Worm (Caenorhabditis elegans): ENCODE measurements around the gene idpp-16.

Gene idpp-16

ce11 chrV:11610481-11610880 lies 4.2 kb upstream of the idpp-16 start, which contains the start of gene sas-5 (continued):
- TF ChIP-seq ZK185.1 (tag; optimal IDR thresholded peaks at IDR 0.05; ENCODE audit: poor library complexity, severe bottlenecking) (peak; percentile 73), lsl-1 (GFP tag; optimal IDR thresholded peaks at IDR 0.05) (peak; percentile 67), ceh-58 (GFP tag; IDR thresholded peaks at IDR 0.05) (no peak), F22D6.2 (tag; optimal IDR thresholded peaks at IDR 0.05) (no peak), ztf-26 (tag; optimal IDR thresholded peaks at IDR 0.05) (no peak), Y79H2A.3 (GFP tag; conservative IDR thresholded peaks at IDR 0.05) (no peak), somi-1 (GFP tag; optimal IDR thresholded peaks at IDR 0.05) (no peak), tlf-1 (GFP tag; optimal IDR thresholded peaks at IDR 0.05) (peak; percentile 70), attf-3 (GFP tag; conservative IDR thresholded peaks at IDR 0.05) (0 out of 2 replicates have a peak, but pooled peaks have one; percentile 15), tbx-9 (tag; optimal IDR thresholded peaks at IDR 0.05; ENCODE audit: borderline replicate concordance) (no peak), ztf-3 (GFP tag; optimal IDR thresholded peaks at IDR 0.05) (no peak), nfyb-1 (GFP tag; IDR thresholded peaks at IDR 0.05) (0 out of 2 replicates have a peak, but pooled peaks have one; percentile 31), nfya-1 (tag; optimal IDR thresholded peaks at IDR 0.05; ENCODE audit: borderline replicate concordance, insufficient read depth) (no peak), B0261.1 (tag; optimal IDR thresholded peaks at IDR 0.05) (no peak), B0336.3 (GFP tag; IDR thresholded peaks at IDR 0.05) (peak; percentile 82), ceh-91 (GFP tag; IDR thresholded peaks at IDR 0.05) (peak; percentile 67), F39B2.1 (GFP tag; IDR thresholded peaks at IDR 0.05) (no peak), D2030.7 (GFP tag; IDR thresholded peaks at IDR 0.05) (peak; percentile 75), cebp-2 (GFP tag; IDR thresholded peaks at IDR 0.05) (no peak), T26A5.8 (tag; optimal IDR thresholded peaks at IDR 0.05) (no peak), pbrm-1 (GFP tag; IDR thresholded peaks at IDR 0.05) (peak; percentile 82), egl-18 (GFP tag; IDR thresholded peaks at IDR 0.05) (no peak), repo-1 (tag; optimal IDR thresholded peaks at IDR 0.05) (no peak), egl-44 (GFP tag; IDR thresholded peaks at IDR 0.05) (no peak), ztf-6 (GFP tag; IDR thresholded peaks at IDR 0.05) (no peak), rcor-1 (GFP tag; IDR thresholded peaks at IDR 0.05) (peak; percentile 77), hmg-20 (GFP tag; IDR thresholded peaks at IDR 0.05) (no peak), pha-4 (tag; optimal IDR thresholded peaks at IDR 0.05) (no peak), F52B5.7 (tag; optimal IDR thresholded peaks at IDR 0.05) (no peak), C06A6.2 (GFP tag; conservative IDR thresholded peaks at IDR 0.05) (0 out of 2 replicates have a peak, but pooled peaks have one; percentile 51), Y67H2A.10 (GFP tag; conservative IDR thresholded peaks at IDR 0.05) (no peak), F57A8.1 (GFP tag; optimal IDR thresholded peaks at IDR 0.05) (no peak), snpc-1.1 (tag; optimal IDR thresholded peaks at IDR 0.05; ENCODE audit: insufficient read depth) (peak; percentile 65), attf-6 (GFP tag; IDR thresholded peaks at IDR 0.05) (0 out of 2 replicates have a peak, but pooled peaks have one; percentile 10), lin-54 (GFP tag; optimal IDR thresholded peaks at IDR 0.05) (peak; percentile 87), snpc-3.4 (tag; optimal IDR thresholded peaks at IDR 0.05) (peak; percentile 88), Y95B8A.8 (GFP tag; IDR thresholded peaks at IDR 0.05) (0 out of 2 replicates have a peak, but pooled peaks have one; percentile 25), akir-1 (GFP tag; optimal IDR thresholded peaks at IDR 0.05) (no peak), F49E8.2 (tag; optimal IDR thresholded peaks at IDR 0.05; ENCODE audit: insufficient read depth) (no peak), snpc-4 (GFP tag; optimal IDR thresholded peaks at IDR 0.05) (no peak), snpc-4 (tag; optimal IDR thresholded peaks at IDR 0.05) (peak in 3 of 4 experiments; percentile 70 to 77 (median 76)), madf-10 (tag; optimal IDR thresholded peaks at IDR 0.05) (peak; percentile 54), efl-1 (GFP tag; optimal IDR thresholded peaks at IDR 0.05) (peak; percentile 92), hrde-1 (tag; optimal IDR thresholded peaks at IDR 0.05; ENCODE audit: borderline replicate concordance) (no peak), die-1 (tag; optimal IDR thresholded peaks at IDR 0.05) (peak; percentile 14), nhr-179 (tag; optimal IDR thresholded peaks at IDR 0.05) (no peak), madf-3 (GFP tag; IDR thresholded peaks at IDR 0.05) (no peak), zim-3 (tag; optimal IDR thresholded peaks at IDR 0.05) (no peak)
